Worm (Caenorhabditis elegans): ENCODE data around the gene F40F8.4.
A peak's percentile ranks its signal among the peaks of the same experiment; 100 is the strongest.

Gene F40F8.4

DNA sequence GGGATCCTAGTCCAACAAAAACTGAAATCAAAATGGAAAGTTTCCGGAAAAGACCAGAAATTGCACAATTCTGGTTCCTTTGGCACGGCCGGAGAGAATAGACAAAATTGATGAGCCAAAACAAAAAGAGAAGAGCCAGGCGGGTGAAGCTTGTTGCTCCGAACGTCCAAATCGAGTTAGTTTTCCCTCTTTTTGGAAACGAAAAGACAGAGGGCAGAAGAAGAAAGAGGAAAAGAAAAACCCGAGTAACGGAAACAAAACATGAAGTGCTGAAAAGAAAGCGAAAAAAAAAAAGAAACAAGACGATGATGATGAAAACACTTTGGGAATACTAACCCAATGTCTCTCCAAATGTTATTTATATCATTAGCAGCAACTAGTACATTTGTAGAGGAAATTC lies 48.5 kb downstream of the F40F8.4 start:
- TF ChIP-seq fkh-10 (GFP tag; optimal IDR thresholded peaks at IDR 0.05) = peak; percentile 37
- TF ChIP-seq ceh-2 (tag; optimal IDR thresholded peaks at IDR 0.05) = no peak
- TF ChIP-seq unc-42 (tag; optimal IDR thresholded peaks at IDR 0.05) = peak; percentile 91
